Worm (Caenorhabditis elegans): ENCODE data around the gene T04C9.1.

T04C9.1 gene

ce11 chrIII:6013027-6013426 is 20.0 kb downstream of the T04C9.1 start:
- TF ChIP-seq ztf-29 (GFP tag; IDR thresholded peaks at IDR 0.05) (peak; percentile 10; the same call in 1 of the 2 replicates), flt-1 (GFP tag; IDR thresholded peaks at IDR 0.05) (peak; percentile 20; the same call in 1 of the 2 replicates), ztf-23 (GFP tag; IDR thresholded peaks at IDR 0.05) (0 out of 2 replicates have a peak, but pooled peaks have one; percentile 10)

- TF ChIP-seq med-1 (GFP tag; optimal IDR thresholded peaks at IDR 0.05; ENCODE audit: insufficient read depth) (no peak), cog-1 (tag; optimal IDR thresholded peaks at IDR 0.05) (no peak), klf-2 (GFP tag; conservative IDR thresholded peaks at IDR 0.05) (no peak), ztf-29 (GFP tag; IDR thresholded peaks at IDR 0.05) (no peak), ref-1 (GFP tag; conservative IDR thresholded peaks at IDR 0.05) (no peak), tab-1 (GFP tag; IDR thresholded peaks at IDR 0.05) (no peak), flt-1 (GFP tag; IDR thresholded peaks at IDR 0.05) (no peak), T22C8.4 (GFP tag; IDR thresholded peaks at IDR 0.05) (no peak), ztf-23 (GFP tag; IDR thresholded peaks at IDR 0.05) (no peak)
These were observed 26.6 kb downstream of the T04C9.1 start, which contains the start of the genes npp-10 and cyk-3 for ce11 chrIII:6019512-6020209. npp-10 (minus strand) TSS chrIII:6019562. cyk-3 (plus strand) TSS chrIII:6020159.

- TF ChIP-seq flt-1 (GFP tag; IDR thresholded peaks at IDR 0.05) (no peak), tab-1 (GFP tag; IDR thresholded peaks at IDR 0.05) (no peak), ztf-23 (GFP tag; IDR thresholded peaks at IDR 0.05) (no peak), ref-1 (GFP tag; conservative IDR thresholded peaks at IDR 0.05) (no peak)
These were observed 35.4 kb downstream of the T04C9.1 start, which contains the start of gene tbx-7 for ce11 chrIII:6028432-6028831. tbx-7 (minus strand) TSS chrIII:6028532.

- TF ChIP-seq ztf-29 (GFP tag; IDR thresholded peaks at IDR 0.05) (no peak), klf-2 (GFP tag; conservative IDR thresholded peaks at IDR 0.05) (no peak), T22C8.4 (GFP tag; IDR thresholded peaks at IDR 0.05) (no peak), tab-1 (GFP tag; IDR thresholded peaks at IDR 0.05) (no peak), cog-1 (tag; optimal IDR thresholded peaks at IDR 0.05) (no peak), ztf-23 (GFP tag; IDR thresholded peaks at IDR 0.05) (no peak), med-1 (GFP tag; optimal IDR thresholded peaks at IDR 0.05; ENCODE audit: insufficient read depth) (no peak), flt-1 (GFP tag; IDR thresholded peaks at IDR 0.05) (no peak), ref-1 (GFP tag; conservative IDR thresholded peaks at IDR 0.05) (no peak)
These were observed 37.5 kb downstream of the T04C9.1 start, which contains the start of gene ZK328.6 for ce11 chrIII:6030483-6030882. ZK328.6 (minus strand) TSS chrIII:6030583.

ce11 chrIII:6039370-6039769 is 46.4 kb downstream of the T04C9.1 start, which contains the start of gene ift-139:
ift-139 (minus strand) TSS chrIII:6039470.
- no peak for TF ChIP-seq klf-2 (GFP tag; conservative IDR thresholded peaks at IDR 0.05)
- TF ChIP-seq tab-1 (GFP tag; IDR thresholded peaks at IDR 0.05) = no peak
- no peak for TF ChIP-seq ztf-23 (GFP tag; IDR thresholded peaks at IDR 0.05)
- no peak for TF ChIP-seq flt-1 (GFP tag; IDR thresholded peaks at IDR 0.05)
- TF ChIP-seq T22C8.4 (GFP tag; IDR thresholded peaks at IDR 0.05) = no peak
- TF ChIP-seq ref-1 (GFP tag; conservative IDR thresholded peaks at IDR 0.05) = no peak
- TF ChIP-seq ztf-29 (GFP tag; IDR thresholded peaks at IDR 0.05) = no peak
- no peak for TF ChIP-seq med-1 (GFP tag; optimal IDR thresholded peaks at IDR 0.05; ENCODE audit: insufficient read depth)
- TF ChIP-seq cog-1 (tag; optimal IDR thresholded peaks at IDR 0.05) = no peak

- TF ChIP-seq ztf-23 (GFP tag; IDR thresholded peaks at IDR 0.05) (no peak), flt-1 (GFP tag; IDR thresholded peaks at IDR 0.05) (no peak), cog-1 (tag; optimal IDR thresholded peaks at IDR 0.05) (no peak), tab-1 (GFP tag; IDR thresholded peaks at IDR 0.05) (no peak), ref-1 (GFP tag; conservative IDR thresholded peaks at IDR 0.05) (no peak), ztf-29 (GFP tag; IDR thresholded peaks at IDR 0.05) (no peak), T22C8.4 (GFP tag; IDR thresholded peaks at IDR 0.05) (no peak), klf-2 (GFP tag; conservative IDR thresholded peaks at IDR 0.05) (no peak), med-1 (GFP tag; optimal IDR thresholded peaks at IDR 0.05; ENCODE audit: insufficient read depth) (no peak)
These were observed 53.9 kb downstream of the T04C9.1 start, which contains the start of gene tbx-11 for ce11 chrIII:6046881-6047280. tbx-11 (minus strand) TSS chrIII:6046981.

ce11 chrIII:6055706-6056105 is 62.7 kb downstream of the T04C9.1 start, which contains the start of gene F40H6.5:
F40H6.5 (minus strand) TSS chrIII:6055806.
- TF ChIP-seq cog-1 (tag; optimal IDR thresholded peaks at IDR 0.05) = no peak
- no peak for TF ChIP-seq med-1 (GFP tag; optimal IDR thresholded peaks at IDR 0.05; ENCODE audit: insufficient read depth)
- no peak for TF ChIP-seq ztf-29 (GFP tag; IDR thresholded peaks at IDR 0.05)
- no peak for TF ChIP-seq ref-1 (GFP tag; conservative IDR thresholded peaks at IDR 0.05)
- TF ChIP-seq tab-1 (GFP tag; IDR thresholded peaks at IDR 0.05) = no peak
- no peak for TF ChIP-seq klf-2 (GFP tag; conservative IDR thresholded peaks at IDR 0.05)
- TF ChIP-seq flt-1 (GFP tag; IDR thresholded peaks at IDR 0.05) = no peak
- no peak for TF ChIP-seq T22C8.4 (GFP tag; IDR thresholded peaks at IDR 0.05)
- no peak for TF ChIP-seq ztf-23 (GFP tag; IDR thresholded peaks at IDR 0.05)

Data from whole organism, midembryonic.